Worm (Caenorhabditis elegans) whole organism, dauer: ENCODE measurements around the gene madf-3.

Experiments used
- unc-62 ChIP-seq: sonication (generic microtip); optimal IDR thresholded peaks from 2 replicates; lab custom pipeline; 2017; ENCODE audit warnings: missing biosample characterization, missing genetic modification reagents, missing genetic modification characterization

Gene madf-3

ce11 chrII:4372406-4372805 lies 37.9 kb downstream of the madf-3 start, which contains the start of gene paic-1:
TSS of gene paic-1 (minus strand) at chrII:4372525.
- TF ChIP-seq unc-62 (GFP tag; lab: Kevin White, UChicago): no peak

ce11 chrII:4372867-4373397 lies 38.4 kb downstream of the madf-3 start:
- no peak for TF ChIP-seq unc-62 (GFP tag; lab: Kevin White, UChicago)

DNA sequence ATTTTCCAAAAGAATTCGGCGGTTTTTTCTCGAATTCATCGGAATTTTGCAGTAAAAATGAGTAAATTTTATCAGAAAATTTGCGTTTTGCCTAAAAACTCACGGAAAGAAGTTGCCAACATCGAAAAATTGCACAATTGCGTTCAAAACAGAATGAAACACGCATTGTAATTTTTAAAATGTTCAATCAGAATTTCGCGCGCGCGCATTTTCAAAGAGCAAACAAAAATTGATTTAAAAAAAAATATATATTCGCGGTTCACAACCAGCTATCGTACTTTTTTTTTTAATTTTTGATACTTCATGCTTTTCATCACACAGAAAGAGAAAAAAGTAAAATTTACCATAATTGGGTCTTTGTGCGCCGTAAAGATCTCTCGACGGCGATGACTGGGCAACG lies 40.3 kb downstream of the madf-3 start:
- TF ChIP-seq unc-62 (GFP tag; lab: Kevin White, UChicago): no peak

DNA sequence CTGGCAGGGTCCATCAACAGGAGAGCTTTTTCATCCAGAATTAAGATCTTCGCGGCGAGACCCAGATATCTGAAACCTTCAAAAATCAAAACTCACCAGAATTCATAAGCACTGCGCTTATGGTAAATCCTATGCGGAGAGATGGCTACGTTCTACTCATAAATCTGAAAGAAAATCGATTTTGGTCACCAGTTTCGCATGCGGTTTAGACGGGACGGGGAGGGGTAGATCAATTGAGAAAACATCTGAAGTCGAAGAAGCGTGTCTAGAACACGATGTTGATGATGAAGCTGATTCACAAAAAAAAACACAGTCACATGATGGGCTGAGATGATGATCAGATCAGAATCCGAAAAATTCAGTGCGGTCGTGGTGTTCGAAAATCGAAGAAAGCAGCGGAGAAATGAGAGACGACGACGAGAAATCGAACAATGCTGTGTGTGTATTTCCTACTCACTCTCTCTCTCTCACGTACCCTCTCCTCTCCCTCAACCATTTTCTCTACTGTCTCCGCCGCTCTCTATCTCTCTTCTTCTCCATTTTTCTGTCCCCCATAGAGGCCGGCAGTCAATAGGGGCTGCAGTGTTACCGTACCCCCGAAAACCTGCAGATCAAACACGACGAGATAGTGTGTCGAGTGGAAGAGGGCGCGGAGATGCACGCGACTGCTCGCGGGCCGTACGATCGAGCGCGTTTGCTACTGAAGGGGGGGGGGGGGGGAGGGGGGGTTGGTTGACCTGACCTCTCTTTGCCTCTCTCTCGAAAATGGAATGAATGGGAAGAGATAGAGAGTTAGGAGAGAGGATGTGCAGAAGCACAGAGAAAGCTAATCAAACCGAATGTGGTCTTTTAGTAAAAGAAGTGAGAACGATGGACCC lies 42.0 kb downstream of the madf-3 start, which contains the start of gene ntl-2:
Gene ntl-2, minus strand, starts transcription at position 171 of the 878 bp plus-strand sequence.
- no peak for TF ChIP-seq unc-62 (GFP tag; lab: Kevin White, UChicago)

- TF ChIP-seq unc-62 (GFP tag; lab: Kevin White, UChicago): no peak
Observed at ce11 chrII:4378195-4378594, 43.6 kb downstream of the madf-3 start, which contains the start of gene B0286.1. TSS of gene B0286.1 (plus strand) at chrII:4378495.

DNA sequence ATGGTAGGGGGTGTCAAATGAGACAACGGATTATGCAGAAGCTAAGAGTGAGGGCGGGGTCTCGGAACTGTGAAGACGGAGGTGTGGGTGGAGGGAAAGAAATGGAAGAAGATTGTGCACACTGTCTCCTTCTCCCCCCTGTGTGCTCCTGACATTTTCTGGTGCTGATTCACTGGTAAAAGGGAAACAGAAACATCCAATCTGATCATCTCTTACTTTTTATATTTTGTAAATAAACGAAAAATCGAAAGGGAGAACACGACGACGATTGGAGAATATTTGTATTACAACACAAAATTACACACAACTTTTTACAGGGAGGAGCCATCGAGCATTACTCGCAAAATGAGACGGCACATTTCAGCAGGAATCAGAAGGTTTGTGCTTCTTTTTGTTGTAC lies 48.8 kb downstream of the madf-3 start, which contains the start of gene fkh-6:
Gene fkh-6, minus strand, starts transcription at position 101 of the 400 bp plus-strand sequence.
- TF ChIP-seq unc-62 (GFP tag; lab: Kevin White, UChicago): no peak
